Fruit fly (Drosophila melanogaster) whole organism, embryonic: ENCODE measurements around the gene Rad60.
A peak's percentile ranks its signal among the peaks of the same experiment; 100 is the strongest.

Source experiments
- Ada2b ChIP-seq: fragments of 200-800 bp; sonication (Bioruptor generic); IDR thresholded peaks from 2 replicates; pipeline ENCODE4 v1.3.6; 2022; ENCODE audit warnings: missing biosample characterization, missing genetic modification characterization
- CG10147 ChIP-seq: fragments of 200-800 bp; sonication (Bioruptor generic); optimal IDR thresholded peaks from 2 replicates; lab custom pipeline; 2019; ENCODE audit warnings: missing biosample characterization, mild to moderate bottlenecking, missing genetic modification characterization, moderate library complexity
- CG10979 ChIP-seq: fragments of 200-800 bp; sonication (Bioruptor generic); optimal IDR thresholded peaks from 2 replicates; lab custom pipeline; 2018; ENCODE audit warnings: missing biosample characterization, mild to moderate bottlenecking, missing genetic modification characterization, moderate library complexity
- CG12104 ChIP-seq: fragments of 200-800 bp; sonication (Bioruptor generic); optimal IDR thresholded peaks from 3 replicates; lab custom pipeline; 2016; ENCODE audit warnings: missing biosample characterization, missing genetic modification characterization
- CG12769 ChIP-seq: fragments of 200-800 bp; sonication (Bioruptor generic); optimal IDR thresholded peaks from 2 replicates; lab custom pipeline; 2019; ENCODE audit warnings: missing biosample characterization, mild to moderate bottlenecking, missing genetic modification characterization, moderate library complexity
- CG15011 ChIP-seq: fragments of 200-800 bp; sonication (Bioruptor generic); optimal IDR thresholded peaks from 3 replicates; lab custom pipeline; 2018; ENCODE audit warnings: missing biosample characterization, mild to moderate bottlenecking, missing genetic modification characterization
- CG1602 ChIP-seq: fragments of 200-800 bp; sonication (Bioruptor generic); optimal IDR thresholded peaks from 3 replicates; lab custom pipeline; 2016; ENCODE audit warnings: missing biosample characterization, missing genetic modification characterization
- CG17328 ChIP-seq: fragments of 200-800 bp; sonication (Bioruptor generic); IDR thresholded peaks from 2 replicates; pipeline ENCODE4 v1.3.6; 2022; ENCODE audit warnings: missing biosample characterization, missing genetic modification characterization
- CG2202 ChIP-seq: fragments of 200-800 bp; sonication (Bioruptor generic); optimal IDR thresholded peaks from 2 replicates; lab custom pipeline; 2018; ENCODE audit warnings: missing biosample characterization, mild to moderate bottlenecking, missing genetic modification characterization
- CG3726 ChIP-seq: fragments of 200-800 bp; sonication (Bioruptor generic); IDR thresholded peaks from 3 replicates; pipeline ENCODE4, ENCODE4 v1.3.6; 2022; ENCODE audit warnings: missing biosample characterization, missing genetic modification characterization
- CG3995 ChIP-seq: fragments of 200-800 bp; sonication (Bioruptor generic); optimal IDR thresholded peaks from 3 replicates; lab custom pipeline; 2016; ENCODE audit warnings: missing biosample characterization, missing genetic modification characterization
- CG5245 ChIP-seq: fragments of 200-800 bp; sonication (Bioruptor generic); optimal IDR thresholded peaks from 3 replicates; lab custom pipeline; 2016; ENCODE audit warnings: missing biosample characterization, missing genetic modification characterization
- CG6272 ChIP-seq: fragments of 200-800 bp; sonication (Bioruptor generic); IDR thresholded peaks from 2 replicates; pipeline ENCODE4 v1.3.6; 2022; ENCODE audit warnings: missing biosample characterization, missing genetic modification characterization
- CG6813 ChIP-seq: fragments of 200-800 bp; sonication (Bioruptor generic); optimal IDR thresholded peaks from 2 replicates; lab custom pipeline; 2017; ENCODE audit warnings: missing biosample characterization, missing genetic modification characterization, mild to moderate bottlenecking, moderate library complexity, missing genetic modification reagents
- CG6854 ChIP-seq: fragments of 200-800 bp; sonication (Bioruptor generic); optimal IDR thresholded peaks from 3 replicates; lab custom pipeline; 2017; ENCODE audit warnings: missing biosample characterization, mild to moderate bottlenecking, missing genetic modification characterization
- CG8478 ChIP-seq: fragments of >200 bp; optimal IDR thresholded peaks from 2 replicates; lab custom pipeline; 2018
- CG9215 ChIP-seq: fragments of 200-800 bp; sonication (Bioruptor generic); IDR thresholded peaks from 2 replicates; pipeline ENCODE4 v1.3.6; 2022; ENCODE audit warnings: missing biosample characterization, missing genetic modification characterization
- D19A ChIP-seq: fragments of 200-800 bp; optimal IDR thresholded peaks from 3 replicates; lab custom pipeline; 2019; ENCODE audit warnings: missing biosample characterization, mild to moderate bottlenecking, missing genetic modification characterization, moderate library complexity
- Dbx ChIP-seq: fragments of 200-800 bp; sonication (Bioruptor generic); IDR thresholded peaks from 3 replicates; pipeline ENCODE4 v1.3.6; 2022; ENCODE audit warnings: missing biosample characterization, missing genetic modification characterization
- HmgD ChIP-seq: fragments of 200-800 bp; sonication (Bioruptor generic); optimal IDR thresholded peaks from 3 replicates; lab custom pipeline; 2016; ENCODE audit warnings: missing biosample characterization, missing genetic modification characterization
- Hr39 ChIP-seq: fragments of >200 bp; optimal IDR thresholded peaks from 2 replicates; lab custom pipeline; 2017
- Neu2 ChIP-seq: fragments of 200-800 bp; sonication (Bioruptor generic); optimal IDR thresholded peaks from 3 replicates; lab custom pipeline; 2016; ENCODE audit warnings: missing biosample characterization, missing genetic modification characterization, borderline replicate concordance
- Nf-YC ChIP-seq: fragments of 200-800 bp; optimal IDR thresholded peaks from 3 replicates; lab custom pipeline; 2019; ENCODE audit warnings: missing biosample characterization, mild to moderate bottlenecking, missing genetic modification characterization, moderate library complexity
- Oaz ChIP-seq: fragments of 200-800 bp; sonication (Bioruptor generic); IDR thresholded peaks from 2 replicates; pipeline ENCODE4 v1.3.6; 2022; ENCODE audit warnings: missing biosample characterization, missing genetic modification characterization
- Oli ChIP-seq: fragments of 200-800 bp; sonication (Bioruptor generic); optimal IDR thresholded peaks from 2 replicates; lab custom pipeline; 2018; ENCODE audit warnings: missing biosample characterization, mild to moderate bottlenecking, missing genetic modification characterization, moderate library complexity
- Opbp ChIP-seq: fragments of 200-800 bp; sonication (Bioruptor generic); IDR thresholded peaks from 3 replicates; pipeline ENCODE4 v1.3.6; 2022; ENCODE audit warnings: missing biosample characterization, missing genetic modification characterization; ENCODE audit not compliant: partially characterized antibody
- Sry-β ChIP-seq: fragments of 200-800 bp; sonication (Bioruptor generic); optimal IDR thresholded peaks from 2 replicates; lab custom pipeline; 2018; ENCODE audit warnings: missing biosample characterization, mild to moderate bottlenecking, missing genetic modification characterization, moderate library complexity
- ase ChIP-seq: fragments of 200-800 bp; sonication (Bioruptor generic); IDR thresholded peaks from 3 replicates; pipeline ENCODE4 v1.3.6; 2022; ENCODE audit warnings: missing biosample characterization, missing genetic modification characterization
- ash1 ChIP-seq: fragments of 200-800 bp; sonication (Bioruptor generic); optimal IDR thresholded peaks from 2 replicates; lab custom pipeline; 2018; ENCODE audit warnings: missing biosample characterization, mild to moderate bottlenecking, missing genetic modification characterization
- bowl ChIP-seq: fragments of 200-800 bp; sonication (Bioruptor generic); IDR thresholded peaks from 2 replicates; pipeline ENCODE4 v1.3.6; 2022; ENCODE audit warnings: missing biosample characterization, missing genetic modification characterization
- dati ChIP-seq: fragments of 200-800 bp; sonication (Bioruptor generic); IDR thresholded peaks from 2 replicates; pipeline ENCODE4 v1.3.6; 2022; ENCODE audit warnings: missing biosample characterization, missing genetic modification characterization
- eyg ChIP-seq: fragments of 200-800 bp; sonication (Bioruptor generic); optimal IDR thresholded peaks from 3 replicates; lab custom pipeline; 2016; ENCODE audit warnings: missing biosample characterization, missing genetic modification characterization
- gce ChIP-seq: fragments of 200-800 bp; sonication (Bioruptor generic); IDR thresholded peaks from 3 replicates; pipeline ENCODE4 v1.3.6; 2022; ENCODE audit warnings: missing biosample characterization, missing genetic modification characterization
- gcm ChIP-seq: fragments of 200-800 bp; sonication (Bioruptor generic); optimal IDR thresholded peaks from 2 replicates; lab custom pipeline; 2019; ENCODE audit warnings: missing biosample characterization, mild to moderate bottlenecking, missing genetic modification characterization, moderate library complexity
- hth ChIP-seq: fragments of >200 bp; optimal IDR thresholded peaks from 2 replicates; lab custom pipeline; 2017; ENCODE audit warnings: inconsistent platforms
- insv ChIP-seq, 2 experiments: fragments of 200-800 bp; sonication (Bioruptor generic); optimal IDR thresholded peaks; 3 replicates each; lab custom pipeline; 2016 to 2018; ENCODE audit warnings: missing biosample characterization in 2 of 2, missing genetic modification characterization in 2 of 2
- jigr1 ChIP-seq: fragments of 200-800 bp; sonication (Bioruptor generic); IDR thresholded peaks from 3 replicates; pipeline ENCODE4 v1.3.6; 2022; ENCODE audit warnings: missing biosample characterization, missing genetic modification characterization
- phol ChIP-seq: fragments of 200-800 bp; sonication (Bioruptor generic); optimal IDR thresholded peaks from 3 replicates; lab custom pipeline; 2018; ENCODE audit warnings: missing biosample characterization, mild to moderate bottlenecking, missing genetic modification characterization, moderate library complexity
- run ChIP-seq: fragments of 200-800 bp; sonication (Bioruptor generic); optimal IDR thresholded peaks from 3 replicates; lab custom pipeline; 2018; ENCODE audit warnings: missing biosample characterization, mild to moderate bottlenecking, missing genetic modification characterization
- scrt ChIP-seq: fragments of 200-800 bp; sonication (Bioruptor generic); optimal IDR thresholded peaks from 2 replicates; lab custom pipeline; 2018; ENCODE audit warnings: missing biosample characterization, mild to moderate bottlenecking, missing genetic modification characterization, moderate library complexity
- sd ChIP-seq: fragments of 200-800 bp; sonication (Bioruptor generic); optimal IDR thresholded peaks from 3 replicates; lab custom pipeline; 2018; ENCODE audit warnings: missing biosample characterization, mild to moderate bottlenecking, missing genetic modification characterization, moderate library complexity
- sens-2 ChIP-seq: fragments of 200-800 bp; sonication (Bioruptor generic); IDR thresholded peaks from 2 replicates; pipeline ENCODE4 v1.3.6; 2022; ENCODE audit warnings: missing biosample characterization, missing genetic modification characterization
- slbo ChIP-seq: fragments of 200-800 bp; sonication (Bioruptor generic); IDR thresholded peaks from 2 replicates; pipeline ENCODE4 v1.3.6; 2022; ENCODE audit warnings: missing biosample characterization, missing genetic modification characterization
- slp2 ChIP-seq: fragments of 200-800 bp; sonication (Bioruptor generic); optimal IDR thresholded peaks from 2 replicates; lab custom pipeline; 2016; ENCODE audit warnings: missing biosample characterization, missing genetic modification characterization
- stc ChIP-seq: fragments of 200-800 bp; sonication (Bioruptor generic); IDR thresholded peaks from 2 replicates; pipeline ENCODE4 v1.3.6; 2022; ENCODE audit warnings: missing biosample characterization, missing genetic modification characterization
- tin ChIP-seq: fragments of 200-800 bp; sonication (Bioruptor generic); optimal IDR thresholded peaks from 3 replicates; lab custom pipeline; 2016; ENCODE audit warnings: missing biosample characterization, missing genetic modification characterization
- tna ChIP-seq: fragments of 200-800 bp; sonication (Bioruptor generic); IDR thresholded peaks from 2 replicates; pipeline ENCODE4 v1.3.6; 2022; ENCODE audit warnings: missing biosample characterization, missing genetic modification characterization; ENCODE audit not compliant: partially characterized antibody
- vfl ChIP-seq: fragments of 200-800 bp; sonication (Bioruptor generic); optimal IDR thresholded peaks from 2 replicates; lab custom pipeline; 2016; ENCODE audit warnings: missing biosample characterization, missing genetic modification characterization
- vnd ChIP-seq: fragments of 200-800 bp; sonication (Bioruptor generic); IDR thresholded peaks from 3 replicates; pipeline ENCODE4 v1.3.6; 2022; ENCODE audit warnings: missing biosample characterization, missing genetic modification characterization; ENCODE audit not compliant: partially characterized antibody
- wor ChIP-seq: fragments of 200-800 bp; sonication (Bioruptor generic); IDR thresholded peaks from 2 replicates; pipeline ENCODE4 v1.3.6; 2022; ENCODE audit warnings: missing biosample characterization, missing genetic modification characterization

The Rad60 gene

DNA sequence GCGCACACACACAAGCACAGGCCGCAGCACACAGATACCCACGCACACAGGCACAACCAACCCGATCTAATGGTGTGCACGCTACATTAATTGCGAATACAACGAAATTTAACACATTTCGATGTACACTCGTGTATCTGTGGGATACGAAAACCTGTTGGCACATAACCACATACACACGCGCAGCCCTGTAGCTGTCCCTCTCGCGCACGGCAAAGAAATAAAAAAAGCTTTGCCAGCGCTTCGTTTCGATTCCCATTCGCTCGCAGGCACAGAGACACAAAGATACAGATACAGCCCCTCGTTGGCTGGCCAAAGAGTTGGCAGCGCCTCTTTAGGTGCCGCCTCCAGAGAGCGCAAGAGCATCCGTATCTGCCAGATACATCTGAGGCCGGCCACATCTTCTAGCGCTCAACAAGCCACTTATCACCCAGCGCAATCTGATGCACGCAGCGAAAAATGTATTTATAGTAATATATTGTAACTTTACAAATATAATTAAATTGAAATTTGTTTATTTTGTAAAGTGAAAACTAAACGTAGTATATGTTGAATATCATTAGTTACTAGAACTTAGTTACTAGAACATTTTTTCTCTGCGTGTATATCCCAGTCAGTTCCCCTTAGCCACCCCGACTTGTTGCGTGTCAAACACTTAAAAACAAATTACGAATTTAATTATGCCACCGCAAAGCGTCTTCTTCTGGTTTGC, 41.9 kb upstream of the Rad60 start (continued):
- TF ChIP-seq CG2202, result peak; percentile 33
- peak; percentile 33 for TF ChIP-seq tin (GFP tag; lab: Kevin White, UChicago)
- TF ChIP-seq phol (tag; lab: Kevin White, UChicago), result peak; percentile 43
- peak; percentile 73 for TF ChIP-seq sd (tag; lab: Kevin White, UChicago)
- TF ChIP-seq dati (GFP tag; lab: Robert Waterston, UW), result no peak
- TF ChIP-seq CG8478, result peak; percentile 92
- TF ChIP-seq CG6813, result peak; percentile 29
- peak; percentile 55; the same call in 1 of the 2 replicates for TF ChIP-seq slbo (GFP tag; lab: Robert Waterston, UW)
- TF ChIP-seq CG12769, result no peak
- no peak for TF ChIP-seq CG6854 (GFP tag; lab: Kevin White, UChicago)
- peak; percentile 84 for TF ChIP-seq CG17328 (GFP tag; lab: Robert Waterston, UW)
- no peak for TF ChIP-seq CG10147 (GFP tag; lab: Kevin White, UChicago)
- no peak for TF ChIP-seq vfl
- TF ChIP-seq Nf-YC, result peak; percentile 100
- TF ChIP-seq Sry-β, result no peak
- TF ChIP-seq CG9215 (GFP tag; lab: Robert Waterston, UW), result no peak
- TF ChIP-seq CG3995 (GFP tag; lab: Kevin White, UChicago), result no peak
- no peak for TF ChIP-seq Neu2 (GFP tag; lab: Kevin White, UChicago)
- TF ChIP-seq CG6272 (GFP tag; lab: Robert Waterston, UW), result 0 out of 2 replicates have a peak, but pooled peaks have one; percentile 9
- TF ChIP-seq ash1 (GFP tag; lab: Kevin White, UChicago), result no peak
- TF ChIP-seq CG3726 (GFP tag; lab: Robert Waterston, UW), result peak; percentile 45; the same call in 1 of the 3 replicates
- peak; percentile 25; the same call in 1 of the 2 replicates for TF ChIP-seq tna (GFP tag; lab: Robert Waterston, UW)
- no peak for TF ChIP-seq CG12104
- peak; percentile 15; the same call in 1 of the 3 replicates for TF ChIP-seq Opbp
- TF ChIP-seq gcm (GFP tag; lab: Kevin White, UChicago), result peak; percentile 47
- TF ChIP-seq CG15011 (GFP tag; lab: Kevin White, UChicago), result no peak
- TF ChIP-seq stc (GFP tag; lab: Robert Waterston, UW), result peak; percentile 44; the same call in 1 of the 2 replicates
- no peak for TF ChIP-seq HmgD (GFP tag; lab: Kevin White, UChicago)
- TF ChIP-seq Hr39, result no peak
- 0 out of 3 replicates have a peak, but pooled peaks have one; percentile 28 for TF ChIP-seq gce (GFP tag; lab: Robert Waterston, UW)
- TF ChIP-seq sens-2 (GFP tag; lab: Robert Waterston, UW), result no peak
- TF ChIP-seq D19A, result peak; percentile 47
- no peak for TF ChIP-seq slp2 (GFP tag; lab: Kevin White, UChicago)
- TF ChIP-seq Oli (tag; lab: Kevin White, UChicago), result peak; percentile 38
- TF ChIP-seq eyg, result no peak
- no peak for TF ChIP-seq CG5245 (GFP tag; lab: Kevin White, UChicago)
- TF ChIP-seq hth, result no peak
- TF ChIP-seq Ada2b (GFP tag; lab: Robert Waterston, UW), result 0 out of 2 replicates have a peak, but pooled peaks have one; percentile 19
- TF ChIP-seq ase (GFP tag; lab: Robert Waterston, UW), result peak; percentile 49; the same call in 2 of the 3 replicates
- peak; percentile 55 for TF ChIP-seq scrt (GFP tag; lab: Kevin White, UChicago)
- TF ChIP-seq run (tag; lab: Kevin White, UChicago), result no peak
- TF ChIP-seq insv (GFP tag; optimal IDR thresholded peaks at IDR 0.05; lab: Kevin White, UChicago), result no peak
- TF ChIP-seq bowl (GFP tag; lab: Robert Waterston, UW), result no peak
- TF ChIP-seq vnd (GFP tag; lab: Robert Waterston, UW), result no peak
- peak; percentile 61 for TF ChIP-seq wor (GFP tag; lab: Robert Waterston, UW)
- peak; percentile 21 for TF ChIP-seq CG1602 (GFP tag; lab: Kevin White, UChicago)
- TF ChIP-seq Oaz (GFP tag; lab: Robert Waterston, UW), result peak; percentile 15; the same call in 1 of the 2 replicates
- TF ChIP-seq CG10979, result peak; percentile 70
- TF ChIP-seq Dbx (GFP tag; lab: Robert Waterston, UW), result no peak; the same call in 2 of the 3 replicates
- no peak for TF ChIP-seq jigr1 (GFP tag; lab: Robert Waterston, UW)
